Worm (Caenorhabditis elegans) whole organism, young adult: ENCODE data around the gene F11A10.5.
"Not testable (repeated sequence)": the region's sequence is repeated elsewhere in the genome, so short reads cannot be mapped to it uniquely, and the experiment has no call there.

Experiments used
- F22D6.2 ChIP-seq: sonication (generic microtip); optimal IDR thresholded peaks from 2 replicates; lab custom pipeline; 2016; ENCODE audit warnings: mild to moderate bottlenecking, missing genetic modification characterization, missing compliant biosample characterization
- K11D2.4 ChIP-seq: fragments of 200-800 bp; sonication (Bioruptor generic); IDR thresholded peaks from 2 replicates; pipeline ENCODE4 v1.3.6; 2022; ENCODE audit warnings: missing genetic modification reagents, missing genetic modification characterization, missing compliant biosample characterization
- Y53F4B.3 ChIP-seq: fragments of 200-800 bp; sonication (Bioruptor generic); IDR thresholded peaks from 2 replicates; pipeline ENCODE4 v1.3.6; 2022; ENCODE audit warnings: missing genetic modification reagents, missing genetic modification characterization, missing compliant biosample characterization
- Y79H2A.3 ChIP-seq: fragments of 200-800 bp; sonication (Bioruptor generic); conservative IDR thresholded peaks from 2 replicates; pipeline ENCODE4 v1.3.6; 2022; ENCODE audit warnings: missing genetic modification reagents, missing genetic modification characterization, missing compliant biosample characterization
- athp-1 ChIP-seq: sonication (generic microtip); optimal IDR thresholded peaks from 2 replicates; lab custom pipeline; 2017; ENCODE audit warnings: mild to moderate bottlenecking, missing genetic modification characterization, missing compliant biosample characterization
- attf-3 ChIP-seq: fragments of 200-800 bp; sonication (Bioruptor generic); conservative IDR thresholded peaks from 2 replicates; pipeline ENCODE4 v1.3.6; 2022; ENCODE audit warnings: missing genetic modification reagents, missing genetic modification characterization, missing compliant biosample characterization
- attf-5 ChIP-seq: fragments of 200-800 bp; sonication (Bioruptor generic); optimal IDR thresholded peaks from 2 replicates; lab custom pipeline; 2018; ENCODE audit warnings: mild to moderate bottlenecking, missing genetic modification characterization, missing compliant biosample characterization
- cebp-2 ChIP-seq: fragments of 200-800 bp; sonication (Bioruptor generic); IDR thresholded peaks from 2 replicates; pipeline ENCODE4 v1.3.6; 2022; ENCODE audit warnings: missing genetic modification characterization, missing compliant biosample characterization
- die-1 ChIP-seq: sonication (generic microtip); optimal IDR thresholded peaks from 2 replicates; lab custom pipeline; 2016; ENCODE audit warnings: missing genotype, mild to moderate bottlenecking, missing genetic modification characterization, missing compliant biosample characterization
- egl-44 ChIP-seq: fragments of 200-800 bp; sonication (Bioruptor generic); IDR thresholded peaks from 2 replicates; pipeline ENCODE4 v1.3.6; 2022; ENCODE audit warnings: missing genetic modification reagents, missing genetic modification characterization, missing compliant biosample characterization
- fkh-3 ChIP-seq: sonication (generic microtip); optimal IDR thresholded peaks from 2 replicates; lab custom pipeline; 2016; ENCODE audit warnings: mild to moderate bottlenecking, missing genetic modification characterization, missing compliant biosample characterization
- gei-17 ChIP-seq: fragments of 200-800 bp; sonication (Bioruptor generic); optimal IDR thresholded peaks from 2 replicates; lab custom pipeline; 2018; ENCODE audit warnings: mild to moderate bottlenecking, missing genetic modification characterization, missing compliant biosample characterization
- him-1 ChIP-seq: sonication (generic microtip); optimal IDR thresholded peaks from 2 replicates; lab custom pipeline; 2016; ENCODE audit warnings: missing genotype, missing genetic modification reagents, missing genetic modification characterization, missing compliant biosample characterization
- hlh-12 ChIP-seq: sonication (generic microtip); optimal IDR thresholded peaks from 2 replicates; lab custom pipeline; 2016; ENCODE audit warnings: missing genetic modification characterization, missing compliant biosample characterization
- hrde-1 ChIP-seq: sonication (generic microtip); optimal IDR thresholded peaks from 2 replicates; lab custom pipeline; 2016; ENCODE audit warnings: missing genetic modification characterization, mild to moderate bottlenecking, missing compliant biosample characterization, moderate library complexity, missing genotype, missing genetic modification reagents, borderline replicate concordance
- hsf-1 ChIP-seq: fragments of 200-800 bp; sonication (Bioruptor generic); IDR thresholded peaks from 2 replicates; pipeline ENCODE4 v1.3.6; 2022; ENCODE audit warnings: missing genetic modification reagents, missing genetic modification characterization, missing compliant biosample characterization
- lag-1 ChIP-seq: fragments of 200-800 bp; sonication (Bioruptor generic); IDR thresholded peaks from 2 replicates; pipeline ENCODE4 v1.3.6; 2022; ENCODE audit warnings: missing genetic modification reagents, missing genetic modification characterization, missing compliant biosample characterization
- lsl-1 ChIP-seq: fragments of 200-800 bp; sonication (Bioruptor generic); optimal IDR thresholded peaks from 2 replicates; lab custom pipeline; 2018; ENCODE audit warnings: mild to moderate bottlenecking, missing genetic modification characterization, moderate library complexity, missing compliant biosample characterization
- nfya-1 ChIP-seq: sonication (generic microtip); optimal IDR thresholded peaks from 2 replicates; lab custom pipeline; 2017; ENCODE audit warnings: antibody characterized with exemption, missing compliant biosample characterization, missing genetic modification characterization, borderline replicate concordance; ENCODE audit not compliant: insufficient read depth
- nhr-27 ChIP-seq: fragments of 200-800 bp; sonication (Bioruptor generic); optimal IDR thresholded peaks from 2 replicates; lab custom pipeline; 2018; ENCODE audit warnings: mild to moderate bottlenecking, missing genetic modification characterization, moderate library complexity, missing compliant biosample characterization
- nhr-90 ChIP-seq: sonication (generic microtip); optimal IDR thresholded peaks from 2 replicates; lab custom pipeline; 2016; ENCODE audit warnings: missing genotype, mild to moderate bottlenecking, missing genetic modification characterization, missing compliant biosample characterization
- sea-2 ChIP-seq: fragments of 200-800 bp; sonication (Bioruptor generic); IDR thresholded peaks from 2 replicates; pipeline ENCODE4 v1.3.6; 2022; ENCODE audit warnings: missing genetic modification characterization, missing compliant biosample characterization
- snpc-3.4 ChIP-seq: sonication (generic microtip); optimal IDR thresholded peaks from 2 replicates; lab custom pipeline; 2017; ENCODE audit warnings: missing genetic modification characterization, mild to moderate bottlenecking, missing compliant biosample characterization, antibody characterized with exemption, moderate library complexity, missing genotype, missing genetic modification reagents

Gene F11A10.5

DNA sequence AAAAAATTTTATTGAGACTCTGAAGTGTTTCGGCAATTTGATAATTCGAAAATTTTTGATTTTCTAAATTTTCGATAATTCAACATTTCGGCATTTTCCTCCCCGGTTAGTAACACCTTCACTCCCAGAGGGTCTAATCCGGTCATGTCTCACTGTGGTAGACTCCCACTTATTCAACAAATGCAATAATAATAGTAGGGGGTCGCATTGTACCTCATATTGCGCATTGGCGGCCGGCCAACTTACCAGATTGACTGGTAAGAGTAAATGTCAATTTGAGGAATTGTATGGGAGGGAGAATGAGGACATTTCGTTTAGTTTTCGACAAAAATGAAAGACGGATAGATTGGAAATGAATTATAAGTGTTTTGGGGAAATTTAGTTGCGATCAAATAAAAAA, 39.9 kb downstream of the F11A10.5 start (continued):
- no peak for TF ChIP-seq nhr-27 (tag; lab: Kevin White, UChicago)
- TF ChIP-seq attf-5 (GFP tag; lab: Kevin White, UChicago): no peak

DNA sequence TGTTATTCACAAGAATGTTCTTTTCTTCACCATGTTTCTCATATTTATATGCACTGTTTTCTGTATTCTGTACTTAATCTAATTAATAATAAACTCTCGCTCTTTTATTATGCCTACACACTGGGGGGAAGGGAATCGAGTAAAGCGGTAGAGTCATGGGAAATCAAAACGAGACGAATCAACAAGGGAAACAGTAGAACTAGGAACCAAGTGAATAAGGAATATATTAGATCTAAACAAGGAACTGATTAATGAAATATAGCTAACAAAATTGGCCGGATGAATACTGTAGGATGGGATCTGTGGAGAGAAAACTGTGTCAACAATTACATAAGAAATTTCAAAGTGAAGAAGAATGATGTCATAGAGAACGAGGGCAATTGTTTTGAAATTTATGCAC, 41.1 kb downstream of the F11A10.5 start:
- TF ChIP-seq attf-3 (GFP tag; lab: Robert Waterston, UW) (no peak), hrde-1 (peak; percentile 23), him-1 (tag; lab: Kevin White, UChicago) (peak; percentile 99), lsl-1 (GFP tag; lab: Kevin White, UChicago) (peak; percentile 1)

DNA sequence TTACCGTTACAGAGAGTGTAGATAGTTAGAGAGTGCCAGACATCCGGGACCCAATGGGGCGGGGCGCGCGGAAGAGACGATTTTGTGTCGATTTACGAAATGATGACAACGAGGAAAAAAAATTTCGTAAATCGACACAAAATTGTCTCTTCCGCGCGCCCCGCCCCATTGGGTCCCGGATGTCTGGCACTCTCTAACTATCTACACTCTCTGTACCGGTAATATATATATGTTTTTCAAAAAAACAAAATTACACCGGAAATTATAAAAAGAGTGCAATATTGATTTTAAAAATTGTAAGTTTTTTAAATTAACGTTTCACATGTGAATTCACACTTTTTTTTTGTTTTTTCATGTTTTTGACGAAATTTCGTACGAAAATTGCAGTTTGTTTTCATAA, 44.2 kb downstream of the F11A10.5 start, which contains the start of gene B0001.4:
Gene B0001.4 (minus strand): TSS at position 101 of the 400 bp plus-strand sequence.
- not testable (repeated sequence) for TF ChIP-seq lag-1, cebp-2, K11D2.4 (GFP tag; lab: Robert Waterston, UW)

DNA sequence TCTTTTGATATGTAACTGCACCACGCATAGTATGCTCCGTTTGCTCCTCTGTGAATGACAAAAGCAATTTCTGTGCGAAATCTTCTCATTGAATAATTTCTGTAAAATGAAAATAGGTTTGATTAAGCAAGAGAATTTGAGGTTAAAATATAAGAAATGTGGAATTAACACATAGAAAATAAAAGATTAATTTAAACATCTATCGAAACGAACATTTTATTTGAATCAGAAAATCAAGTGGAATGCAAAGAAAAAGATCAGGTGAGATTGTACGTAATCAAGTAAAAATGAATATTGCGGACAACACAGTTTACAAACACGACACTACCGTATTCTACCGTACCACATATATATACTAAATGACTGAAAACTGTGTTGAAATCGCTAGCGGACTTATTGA, 47.0 kb downstream of the F11A10.5 start, which contains the start of gene B0001.8:
Gene B0001.8 (minus strand): TSS at position 101 of the 400 bp plus-strand sequence.
- TF ChIP-seq Y79H2A.3 (0 out of 2 replicates have a peak, but pooled peaks have one; percentile 41), gei-17 (GFP tag; lab: Kevin White, UChicago) (no peak)

DNA sequence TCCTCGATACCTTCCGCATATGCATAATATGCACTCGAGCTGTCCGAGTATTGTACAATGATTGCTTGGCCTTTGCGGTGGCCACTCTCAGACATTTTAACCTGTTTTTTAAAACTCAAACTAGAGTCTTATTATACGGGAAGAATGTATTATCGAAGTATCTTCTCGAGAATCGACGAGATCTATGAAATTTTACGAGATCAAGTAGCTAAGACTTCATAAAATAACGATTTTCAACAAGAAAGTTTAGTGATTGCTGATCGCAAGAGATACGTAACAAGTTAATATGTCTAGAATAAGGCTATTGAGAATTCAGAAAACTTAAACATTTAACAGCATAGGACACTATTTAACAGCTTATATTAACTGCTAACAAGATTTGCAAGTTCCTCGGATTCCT, 49.3 kb downstream of the F11A10.5 start, which contains the start of gene B0001.5:
Gene B0001.5 (minus strand): TSS at position 101 of the 400 bp plus-strand sequence.
- no peak for TF ChIP-seq snpc-3.4 (tag; lab: Kevin White, UChicago)

DNA sequence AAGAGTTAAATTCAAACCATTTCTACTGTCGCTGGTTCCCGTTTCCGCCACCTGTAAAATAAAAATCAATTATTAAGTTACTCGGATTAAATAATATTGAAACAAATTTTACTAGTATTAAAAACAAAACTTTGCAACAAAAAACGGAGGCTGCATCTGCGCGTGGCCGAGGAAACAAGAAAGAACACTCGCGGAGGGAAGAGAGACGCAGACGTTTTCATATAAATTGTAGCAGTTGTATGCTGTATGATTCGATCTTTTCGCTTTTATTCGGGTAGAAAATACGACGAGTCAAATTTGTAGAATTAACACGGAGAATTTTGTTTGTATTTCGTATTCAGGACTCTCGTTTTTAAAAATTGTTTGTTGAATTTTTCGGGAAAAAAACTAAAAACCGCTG, 51.8 kb downstream of the F11A10.5 start, which contains the start of gene B0001.3:
Gene B0001.3 (minus strand): TSS at position 55 of the 400 bp plus-strand sequence.
- TF ChIP-seq nfya-1 (tag; lab: Kevin White, UChicago) (no peak), Y79H2A.3 (no peak), die-1 (tag; lab: Kevin White, UChicago) (no peak), nhr-90 (tag; lab: Kevin White, UChicago) (no peak), hlh-12 (no peak), hsf-1 (GFP tag; lab: Robert Waterston, UW) (no peak), sea-2 (GFP tag; lab: Robert Waterston, UW) (no peak), F22D6.2 (no peak), athp-1 (tag; lab: Kevin White, UChicago) (no peak), egl-44 (GFP tag; lab: Robert Waterston, UW) (no peak), Y53F4B.3 (GFP tag; lab: Robert Waterston, UW) (no peak), fkh-3 (tag; lab: Kevin White, UChicago) (no peak)
